Worm (Caenorhabditis elegans) whole organism, young adult: ENCODE results near the gene D1046.16.

Experiments
- C06A6.2 ChIP-seq: fragments of 200-800 bp; sonication (Bioruptor generic); conservative IDR thresholded peaks from 2 replicates; pipeline ENCODE4 v1.3.6; 2022; ENCODE audit warnings: missing genetic modification characterization, missing compliant biosample characterization
- D2030.7 ChIP-seq: fragments of 200-800 bp; sonication (Bioruptor generic); IDR thresholded peaks from 2 replicates; pipeline ENCODE4 v1.3.6; 2022; ENCODE audit warnings: missing genetic modification reagents, missing genetic modification characterization, missing compliant biosample characterization
- F10E7.11 ChIP-seq: sonication (generic microtip); optimal IDR thresholded peaks from 2 replicates; lab custom pipeline; 2017; ENCODE audit warnings: mild to moderate bottlenecking, missing genetic modification characterization, moderate library complexity, missing compliant biosample characterization
- F22D6.2 ChIP-seq: sonication (generic microtip); optimal IDR thresholded peaks from 2 replicates; lab custom pipeline; 2016; ENCODE audit warnings: mild to moderate bottlenecking, missing genetic modification characterization, missing compliant biosample characterization
- F23B12.7 ChIP-seq: sonication (generic microtip); optimal IDR thresholded peaks from 2 replicates; lab custom pipeline; 2017; ENCODE audit warnings: missing genetic modification characterization, mild to moderate bottlenecking, missing compliant biosample characterization, antibody characterized with exemption, moderate library complexity; ENCODE audit not compliant: insufficient read depth
- F39B2.1 ChIP-seq: fragments of 200-800 bp; sonication (Bioruptor generic); IDR thresholded peaks from 2 replicates; pipeline ENCODE4 v1.3.6; 2022; ENCODE audit warnings: missing genetic modification reagents, missing genetic modification characterization, missing compliant biosample characterization
- F55B11.4 ChIP-seq: sonication (generic microtip); optimal IDR thresholded peaks from 2 replicates; lab custom pipeline; 2016; ENCODE audit warnings: missing compliant biosample characterization, missing genetic modification characterization, borderline replicate concordance; ENCODE audit not compliant: insufficient read depth
- F57A8.1 ChIP-seq: fragments of 200-800 bp; sonication (Bioruptor generic); optimal IDR thresholded peaks from 2 replicates; lab custom pipeline; 2018; ENCODE audit warnings: mild to moderate bottlenecking, missing genetic modification characterization, moderate library complexity, missing compliant biosample characterization
- K11D2.4 ChIP-seq: fragments of 200-800 bp; sonication (Bioruptor generic); IDR thresholded peaks from 2 replicates; pipeline ENCODE4 v1.3.6; 2022; ENCODE audit warnings: missing genetic modification reagents, missing genetic modification characterization, missing compliant biosample characterization
- K12H6.12 ChIP-seq: fragments of 200-800 bp; sonication (Bioruptor generic); optimal IDR thresholded peaks from 2 replicates; lab custom pipeline; 2018; ENCODE audit warnings: mild to moderate bottlenecking, missing genetic modification characterization, missing compliant biosample characterization
- T07F8.4 ChIP-seq: sonication (generic microtip); optimal IDR thresholded peaks from 2 replicates; lab custom pipeline; 2016; ENCODE audit warnings: mild to moderate bottlenecking, missing genetic modification characterization, moderate library complexity, missing compliant biosample characterization
- T26A5.8 ChIP-seq: sonication (generic microtip); optimal IDR thresholded peaks from 2 replicates; lab custom pipeline; 2016; ENCODE audit warnings: missing genetic modification characterization, missing compliant biosample characterization
- Y53G8AR.9 ChIP-seq: fragments of 200-800 bp; sonication (Bioruptor generic); conservative IDR thresholded peaks from 2 replicates; pipeline ENCODE4 v1.3.6; 2022; ENCODE audit warnings: missing genetic modification reagents, missing genetic modification characterization, missing compliant biosample characterization
- Y56A3A.18 ChIP-seq: fragments of 200-800 bp; sonication (Bioruptor generic); IDR thresholded peaks from 2 replicates; pipeline ENCODE4 v1.3.6; 2022; ENCODE audit warnings: missing genetic modification reagents, missing genetic modification characterization, missing compliant biosample characterization
- Y79H2A.3 ChIP-seq: fragments of 200-800 bp; sonication (Bioruptor generic); conservative IDR thresholded peaks from 2 replicates; pipeline ENCODE4 v1.3.6; 2022; ENCODE audit warnings: missing genetic modification reagents, missing genetic modification characterization, missing compliant biosample characterization
- Y95B8A.8 ChIP-seq: fragments of 200-800 bp; sonication (Bioruptor generic); IDR thresholded peaks from 2 replicates; pipeline ENCODE4 v1.3.6; 2022; ENCODE audit warnings: missing genetic modification reagents, missing genetic modification characterization, missing compliant biosample characterization
- akir-1 ChIP-seq: fragments of 200-800 bp; sonication (Bioruptor generic); optimal IDR thresholded peaks from 2 replicates; lab custom pipeline; 2018; ENCODE audit warnings: mild to moderate bottlenecking, missing genetic modification characterization, moderate library complexity, missing compliant biosample characterization
- attf-3 ChIP-seq: fragments of 200-800 bp; sonication (Bioruptor generic); conservative IDR thresholded peaks from 2 replicates; pipeline ENCODE4 v1.3.6; 2022; ENCODE audit warnings: missing genetic modification reagents, missing genetic modification characterization, missing compliant biosample characterization
- attf-6 ChIP-seq: fragments of 200-800 bp; sonication (Bioruptor generic); IDR thresholded peaks from 2 replicates; pipeline ENCODE4 v1.3.6; 2022; ENCODE audit warnings: missing genetic modification reagents, missing genetic modification characterization, missing compliant biosample characterization
- ceh-91 ChIP-seq: fragments of 200-800 bp; sonication (Bioruptor generic); IDR thresholded peaks from 2 replicates; pipeline ENCODE4 v1.3.6; 2022; ENCODE audit warnings: missing genetic modification reagents, missing genetic modification characterization, missing compliant biosample characterization
- dpff-1 ChIP-seq: sonication (generic microtip); optimal IDR thresholded peaks from 2 replicates; lab custom pipeline; 2017; ENCODE audit warnings: mild to moderate bottlenecking, missing genetic modification characterization, missing compliant biosample characterization
- efl-1 ChIP-seq: fragments of 150-350 bp; optimal IDR thresholded peaks from 2 replicates; lab custom pipeline; 2014; ENCODE audit warnings: missing biosample characterization, missing genetic modification reagents, missing genetic modification characterization
- egl-18 ChIP-seq: fragments of 200-800 bp; sonication (Bioruptor generic); IDR thresholded peaks from 2 replicates; pipeline ENCODE4 v1.3.6; 2022; ENCODE audit warnings: missing genetic modification reagents, missing genetic modification characterization, missing compliant biosample characterization
- ekl-4 ChIP-seq: fragments of 200-800 bp; sonication (Bioruptor generic); IDR thresholded peaks from 2 replicates; pipeline ENCODE4 v1.3.6; 2022; ENCODE audit warnings: missing genetic modification reagents, missing genetic modification characterization, missing compliant biosample characterization
- ets-4 ChIP-seq: fragments of 200-800 bp; sonication (Bioruptor generic); optimal IDR thresholded peaks from 2 replicates; lab custom pipeline; 2018; ENCODE audit warnings: mild to moderate bottlenecking, missing genetic modification characterization, missing compliant biosample characterization
- fkh-3 ChIP-seq: sonication (generic microtip); optimal IDR thresholded peaks from 2 replicates; lab custom pipeline; 2016; ENCODE audit warnings: mild to moderate bottlenecking, missing genetic modification characterization, missing compliant biosample characterization
- gei-17 ChIP-seq: fragments of 200-800 bp; sonication (Bioruptor generic); optimal IDR thresholded peaks from 2 replicates; lab custom pipeline; 2018; ENCODE audit warnings: mild to moderate bottlenecking, missing genetic modification characterization, missing compliant biosample characterization
- hlh-26 ChIP-seq: fragments of 200-800 bp; sonication (Bioruptor generic); conservative IDR thresholded peaks from 2 replicates; pipeline ENCODE4 v1.3.6; 2022; ENCODE audit warnings: missing genetic modification reagents, missing genetic modification characterization, missing compliant biosample characterization
- hrde-1 ChIP-seq: sonication (generic microtip); optimal IDR thresholded peaks from 2 replicates; lab custom pipeline; 2016; ENCODE audit warnings: missing genetic modification characterization, mild to moderate bottlenecking, missing compliant biosample characterization, moderate library complexity, missing genotype, missing genetic modification reagents, borderline replicate concordance
- lag-1 ChIP-seq: fragments of 200-800 bp; sonication (Bioruptor generic); IDR thresholded peaks from 2 replicates; pipeline ENCODE4 v1.3.6; 2022; ENCODE audit warnings: missing genetic modification reagents, missing genetic modification characterization, missing compliant biosample characterization
- lin-54 ChIP-seq: fragments of 200-800 bp; sonication (Bioruptor generic); optimal IDR thresholded peaks from 2 replicates; lab custom pipeline; 2018; ENCODE audit warnings: mild to moderate bottlenecking, missing genetic modification characterization, missing compliant biosample characterization
- madf-10 ChIP-seq: sonication (generic microtip); optimal IDR thresholded peaks from 2 replicates; lab custom pipeline; 2016; ENCODE audit warnings: mild to moderate bottlenecking, missing genetic modification characterization, missing compliant biosample characterization
- madf-6 ChIP-seq: fragments of 200-800 bp; sonication (Bioruptor generic); IDR thresholded peaks from 2 replicates; pipeline ENCODE4 v1.3.6; 2022; ENCODE audit warnings: missing genetic modification reagents, missing genetic modification characterization, missing compliant biosample characterization
- madf-8 ChIP-seq: fragments of 200-800 bp; sonication (Bioruptor generic); conservative IDR thresholded peaks from 2 replicates; pipeline ENCODE4 v1.3.6; 2022; ENCODE audit warnings: missing genetic modification reagents, missing genetic modification characterization, missing compliant biosample characterization
- mcd-1 ChIP-seq: fragments of 200-800 bp; sonication (Bioruptor generic); IDR thresholded peaks from 2 replicates; pipeline ENCODE4 v1.3.6; 2022; ENCODE audit warnings: missing genetic modification reagents, missing genetic modification characterization, missing compliant biosample characterization
- mes-4 ChIP-seq: sonication (generic microtip); optimal IDR thresholded peaks from 2 replicates; lab custom pipeline; 2016; ENCODE audit warnings: missing genotype, missing genetic modification characterization, missing compliant biosample characterization
- mxl-1 ChIP-seq: sonication (generic microtip); optimal IDR thresholded peaks from 2 replicates; lab custom pipeline; 2016; ENCODE audit warnings: missing genetic modification characterization, missing compliant biosample characterization
- nfya-1 ChIP-seq: sonication (generic microtip); optimal IDR thresholded peaks from 2 replicates; lab custom pipeline; 2017; ENCODE audit warnings: antibody characterized with exemption, missing compliant biosample characterization, missing genetic modification characterization, borderline replicate concordance; ENCODE audit not compliant: insufficient read depth
- nfyb-1 ChIP-seq: fragments of 200-800 bp; sonication (Bioruptor generic); IDR thresholded peaks from 2 replicates; pipeline ENCODE4 v1.3.6; 2022; ENCODE audit warnings: missing genetic modification reagents, missing genetic modification characterization, missing compliant biosample characterization
- nhr-120 ChIP-seq: fragments of 200-800 bp; sonication (Bioruptor generic); IDR thresholded peaks from 2 replicates; pipeline ENCODE4 v1.3.6; 2022; ENCODE audit warnings: missing genetic modification characterization, missing compliant biosample characterization
- nhr-90 ChIP-seq: sonication (generic microtip); optimal IDR thresholded peaks from 2 replicates; lab custom pipeline; 2016; ENCODE audit warnings: missing genotype, mild to moderate bottlenecking, missing genetic modification characterization, missing compliant biosample characterization
- pbrm-1 ChIP-seq: fragments of 200-800 bp; sonication (Bioruptor generic); IDR thresholded peaks from 2 replicates; pipeline ENCODE4 v1.3.6; 2022; ENCODE audit warnings: missing genetic modification reagents, missing genetic modification characterization, missing compliant biosample characterization
- snpc-1.1 ChIP-seq: sonication (generic microtip); optimal IDR thresholded peaks from 2 replicates; lab custom pipeline; 2017; ENCODE audit warnings: missing genetic modification characterization, mild to moderate bottlenecking, missing compliant biosample characterization, antibody characterized with exemption, moderate library complexity, missing genotype, missing genetic modification reagents; ENCODE audit not compliant: insufficient read depth
- somi-1 ChIP-seq: fragments of 200-800 bp; sonication (Bioruptor generic); optimal IDR thresholded peaks from 2 replicates; lab custom pipeline; 2018; ENCODE audit warnings: mild to moderate bottlenecking, missing genetic modification characterization, missing compliant biosample characterization
- tbp1 ChIP-seq: fragments of 200-800 bp; sonication (Bioruptor generic); optimal IDR thresholded peaks from 2 replicates; lab custom pipeline; 2018; ENCODE audit warnings: mild to moderate bottlenecking, missing genetic modification characterization, missing compliant biosample characterization
- tbx-9 ChIP-seq: sonication (generic microtip); optimal IDR thresholded peaks from 2 replicates; lab custom pipeline; 2016; ENCODE audit warnings: borderline replicate concordance, missing genetic modification characterization, inconsistent platforms, missing compliant biosample characterization
- xnd-1 ChIP-seq: sonication (generic microtip); optimal IDR thresholded peaks from 2 replicates; lab custom pipeline; 2016; ENCODE audit warnings: missing genotype, missing genetic modification reagents, missing genetic modification characterization, missing compliant biosample characterization
- zfh-2 ChIP-seq: fragments of 200-800 bp; sonication (Bioruptor generic); conservative IDR thresholded peaks from 2 replicates; pipeline ENCODE4 v1.3.6; 2022; ENCODE audit warnings: missing genetic modification reagents, missing genetic modification characterization, missing compliant biosample characterization
- ztf-26 ChIP-seq: sonication (generic microtip); optimal IDR thresholded peaks from 2 replicates; lab custom pipeline; 2017; ENCODE audit warnings: missing genetic modification characterization, missing compliant biosample characterization

Gene D1046.16

ce11 chrIV:8893746-8894145 is 28.2 kb upstream of the D1046.16 start, which contains the start of gene rad-54.L2 (continued):
- no peak for TF ChIP-seq T26A5.8 (tag; lab: Kevin White, UChicago)
- no peak for TF ChIP-seq ets-4 (GFP tag; lab: Kevin White, UChicago)
- peak; percentile 17 for TF ChIP-seq tbp1 (GFP tag; lab: Kevin White, UChicago)
- TF ChIP-seq F23B12.7 (tag; lab: Kevin White, UChicago), result peak; percentile 50
- TF ChIP-seq pbrm-1 (GFP tag; lab: Robert Waterston, UW), result peak; percentile 42; the same call in 1 of the 2 replicates
- peak; percentile 45 for TF ChIP-seq madf-10 (tag; lab: Kevin White, UChicago)
- TF ChIP-seq hlh-26, result no peak
- no peak for TF ChIP-seq lag-1
- no peak for TF ChIP-seq nhr-90 (tag; lab: Kevin White, UChicago)
- TF ChIP-seq madf-8, result no peak
- no peak for TF ChIP-seq gei-17 (GFP tag; lab: Kevin White, UChicago)
- no peak for TF ChIP-seq C06A6.2 (GFP tag; lab: Robert Waterston, UW)
- no peak for TF ChIP-seq F57A8.1
- TF ChIP-seq Y95B8A.8, result no peak
- TF ChIP-seq Y79H2A.3 (GFP tag; lab: Robert Waterston, UW), result no peak
- no peak; the same call in 1 of the 2 replicates for TF ChIP-seq D2030.7
- no peak for TF ChIP-seq nfya-1
- no peak for TF ChIP-seq ceh-91 (GFP tag; lab: Robert Waterston, UW)
- TF ChIP-seq T07F8.4 (tag; lab: Kevin White, UChicago), result no peak
- no peak for TF ChIP-seq attf-6 (GFP tag; lab: Robert Waterston, UW)
- no peak for TF ChIP-seq ztf-26 (tag; lab: Kevin White, UChicago)
- no peak for TF ChIP-seq F22D6.2 (tag; lab: Kevin White, UChicago)
- TF ChIP-seq madf-6 (GFP tag; lab: Robert Waterston, UW), result peak; percentile 46; the same call in 1 of the 2 replicates
- no peak for TF ChIP-seq K11D2.4 (GFP tag; lab: Robert Waterston, UW)
- peak; percentile 30 for TF ChIP-seq hrde-1 (tag; lab: Kevin White, UChicago)
- TF ChIP-seq F10E7.11 (tag; lab: Kevin White, UChicago), result no peak
- 0 out of 2 replicates have a peak, but pooled peaks have one; percentile 15 for TF ChIP-seq Y53G8AR.9 (GFP tag; lab: Robert Waterston, UW)
- TF ChIP-seq zfh-2 (GFP tag; lab: Robert Waterston, UW), result no peak
- no peak for TF ChIP-seq fkh-3
- no peak for TF ChIP-seq efl-1
- TF ChIP-seq xnd-1 (tag; lab: Kevin White, UChicago), result no peak
- no peak for TF ChIP-seq F55B11.4 (tag; lab: Kevin White, UChicago)
- no peak for TF ChIP-seq K12H6.12
- no peak for TF ChIP-seq dpff-1
- no peak for TF ChIP-seq akir-1
- TF ChIP-seq mcd-1 (GFP tag; lab: Robert Waterston, UW), result peak; percentile 77
- TF ChIP-seq mes-4 (tag; lab: Kevin White, UChicago), result no peak
- no peak for TF ChIP-seq Y56A3A.18
- no peak for TF ChIP-seq attf-3 (GFP tag; lab: Robert Waterston, UW)
- 0 out of 2 replicates have a peak, but pooled peaks have one; percentile 26 for TF ChIP-seq F39B2.1
- no peak for TF ChIP-seq nhr-120 (GFP tag; lab: Robert Waterston, UW)
- no peak for TF ChIP-seq mxl-1 (tag; lab: Kevin White, UChicago)
- TF ChIP-seq lin-54 (GFP tag; lab: Kevin White, UChicago), result peak; percentile 37
- TF ChIP-seq nfyb-1 (GFP tag; lab: Robert Waterston, UW), result peak; percentile 59; the same call in 1 of the 2 replicates
- TF ChIP-seq ekl-4 (GFP tag; lab: Robert Waterston, UW), result peak; percentile 68; the same call in 1 of the 2 replicates
- no peak for TF ChIP-seq tbx-9
- no peak for TF ChIP-seq egl-18
- TF ChIP-seq somi-1, result no peak
- TF ChIP-seq snpc-1.1 (tag; lab: Kevin White, UChicago), result no peak
